Fruit fly (Drosophila melanogaster) whole organism, embryonic: ENCODE measurements around the gene Sk1.

Experiments
- Asciz ChIP-seq: fragments of 200-800 bp; sonication (Bioruptor generic); optimal IDR thresholded peaks from 2 replicates; lab custom pipeline; 2017; ENCODE audit warnings: missing biosample characterization, mild to moderate bottlenecking, missing genetic modification characterization, missing genetic modification reagents
- CG10462 ChIP-seq: fragments of 200-800 bp; sonication (Bioruptor generic); optimal IDR thresholded peaks from 2 replicates; lab custom pipeline; 2016; ENCODE audit warnings: missing biosample characterization, missing genetic modification characterization
- CG12155 ChIP-seq: fragments of 200-800 bp; sonication (Bioruptor generic); optimal IDR thresholded peaks from 3 replicates; lab custom pipeline; 2016; ENCODE audit warnings: missing biosample characterization, missing genetic modification characterization
- CG1233 ChIP-seq: fragments of 200-800 bp; sonication (Bioruptor generic); optimal IDR thresholded peaks from 4 replicates; lab custom pipeline; 2018; ENCODE audit warnings: missing biosample characterization, mild to moderate bottlenecking, missing genetic modification characterization
- CG12769 ChIP-seq: fragments of 200-800 bp; sonication (Bioruptor generic); optimal IDR thresholded peaks from 2 replicates; lab custom pipeline; 2019; ENCODE audit warnings: missing biosample characterization, mild to moderate bottlenecking, missing genetic modification characterization, moderate library complexity
- CG14667 ChIP-seq: fragments of 200-800 bp; sonication (Bioruptor generic); IDR thresholded peaks from 2 replicates; pipeline ENCODE4 v1.3.6; 2022; ENCODE audit warnings: missing biosample characterization, missing genetic modification characterization
- CG15479 ChIP-seq: fragments of 200-800 bp; sonication (Bioruptor generic); optimal IDR thresholded peaks from 3 replicates; lab custom pipeline; 2019; ENCODE audit warnings: missing biosample characterization, mild to moderate bottlenecking, missing genetic modification characterization, moderate library complexity
- CG15601 ChIP-seq: fragments of 200-800 bp; sonication (Bioruptor generic); optimal IDR thresholded peaks from 3 replicates; lab custom pipeline; 2019; ENCODE audit warnings: missing biosample characterization, mild to moderate bottlenecking, missing genetic modification characterization, moderate library complexity
- CG1647 ChIP-seq: fragments of 200-800 bp; sonication (Bioruptor generic); optimal IDR thresholded peaks from 3 replicates; lab custom pipeline; 2016; ENCODE audit warnings: missing biosample characterization, missing genetic modification characterization
- CG17385 ChIP-seq: fragments of 200-800 bp; sonication (Bioruptor generic); optimal IDR thresholded peaks from 3 replicates; lab custom pipeline; 2018; ENCODE audit warnings: missing biosample characterization, mild to moderate bottlenecking, missing genetic modification characterization
- CG1832 ChIP-seq: fragments of 200-800 bp; sonication (Bioruptor generic); optimal IDR thresholded peaks from 2 replicates; lab custom pipeline; 2017; ENCODE audit warnings: missing biosample characterization, mild to moderate bottlenecking, missing genetic modification characterization, inconsistent platforms
- CG30020 ChIP-seq: fragments of 200-800 bp; optimal IDR thresholded peaks from 2 replicates; lab custom pipeline; 2019; ENCODE audit warnings: missing biosample characterization, mild to moderate bottlenecking, missing genetic modification characterization, moderate library complexity
- CG32532 ChIP-seq: fragments of 200-800 bp; sonication (Bioruptor generic); IDR thresholded peaks from 2 replicates; pipeline ENCODE4 v1.3.6; 2022; ENCODE audit warnings: missing biosample characterization, missing genetic modification characterization
- CG3281 ChIP-seq: fragments of 200-800 bp; sonication (Bioruptor generic); optimal IDR thresholded peaks from 3 replicates; lab custom pipeline; 2017; ENCODE audit warnings: missing biosample characterization, mild to moderate bottlenecking, missing genetic modification characterization
- CG34376 ChIP-seq: fragments of 200-800 bp; sonication (Bioruptor generic); optimal IDR thresholded peaks from 2 replicates; lab custom pipeline; 2018; ENCODE audit warnings: missing biosample characterization, mild to moderate bottlenecking, missing genetic modification characterization
- CG4707 ChIP-seq: fragments of 200-800 bp; sonication (Bioruptor generic); optimal IDR thresholded peaks from 2 replicates; lab custom pipeline; 2018; ENCODE audit warnings: missing biosample characterization, mild to moderate bottlenecking, missing genetic modification characterization, moderate library complexity
- CG4820 ChIP-seq: fragments of 200-800 bp; sonication (Bioruptor generic); optimal IDR thresholded peaks from 3 replicates; lab custom pipeline; 2016; ENCODE audit warnings: missing biosample characterization, missing genetic modification characterization
- CG8765 ChIP-seq: fragments of 200-800 bp; sonication (Bioruptor generic); IDR thresholded peaks from 2 replicates; pipeline ENCODE4 v1.3.6; 2022; ENCODE audit warnings: missing biosample characterization, missing genetic modification characterization
- CG8924 ChIP-seq: fragments of 200-800 bp; optimal IDR thresholded peaks from 3 replicates; lab custom pipeline; 2019; ENCODE audit warnings: missing biosample characterization, mild to moderate bottlenecking, missing genetic modification characterization, moderate library complexity
- CG9215 ChIP-seq: fragments of 200-800 bp; sonication (Bioruptor generic); IDR thresholded peaks from 2 replicates; pipeline ENCODE4 v1.3.6; 2022; ENCODE audit warnings: missing biosample characterization, missing genetic modification characterization
- D19A ChIP-seq: fragments of 200-800 bp; optimal IDR thresholded peaks from 3 replicates; lab custom pipeline; 2019; ENCODE audit warnings: missing biosample characterization, mild to moderate bottlenecking, missing genetic modification characterization, moderate library complexity
- Dek ChIP-seq: fragments of 200-800 bp; sonication (Bioruptor generic); optimal IDR thresholded peaks from 3 replicates; lab custom pipeline; 2019; ENCODE audit warnings: missing biosample characterization, mild to moderate bottlenecking, missing genetic modification characterization, moderate library complexity
- Dll ChIP-seq: fragments of 200-800 bp; sonication (Bioruptor generic); IDR thresholded peaks from 4 replicates; pipeline ENCODE4 v1.3.6; 2022; ENCODE audit warnings: missing biosample characterization, missing genetic modification characterization; ENCODE audit not compliant: partially characterized antibody
- H15 ChIP-seq: fragments of 200-800 bp; sonication (Bioruptor generic); IDR thresholded peaks from 3 replicates; pipeline ENCODE4 v1.3.6; 2022; ENCODE audit warnings: missing biosample characterization, missing genetic modification characterization
- HLH3B ChIP-seq: fragments of 200-800 bp; sonication (Bioruptor generic); IDR thresholded peaks from 2 replicates; pipeline ENCODE4 v1.3.6; 2022; ENCODE audit warnings: missing biosample characterization, missing genetic modification characterization
- HmgD ChIP-seq: fragments of 200-800 bp; sonication (Bioruptor generic); optimal IDR thresholded peaks from 3 replicates; lab custom pipeline; 2016; ENCODE audit warnings: missing biosample characterization, missing genetic modification characterization
- Hsf ChIP-seq: fragments of 200-800 bp; sonication (Bioruptor generic); optimal IDR thresholded peaks from 3 replicates; lab custom pipeline; 2016; ENCODE audit warnings: missing biosample characterization, missing genetic modification characterization
- Myb ChIP-seq: fragments of 200-800 bp; sonication (Bioruptor generic); optimal IDR thresholded peaks from 2 replicates; lab custom pipeline; 2016; ENCODE audit warnings: missing biosample characterization, missing genetic modification characterization
- NK7.1 ChIP-seq: fragments of 200-800 bp; sonication (Bioruptor generic); optimal IDR thresholded peaks from 3 replicates; lab custom pipeline; 2016; ENCODE audit warnings: missing biosample characterization, missing genetic modification characterization
- Six4 ChIP-seq: fragments of 200-800 bp; sonication (Bioruptor generic); optimal IDR thresholded peaks from 2 replicates; lab custom pipeline; 2016; ENCODE audit warnings: missing biosample characterization, missing genetic modification characterization
- Usf ChIP-seq: fragments of 200-800 bp; sonication (Bioruptor generic); optimal IDR thresholded peaks from 2 replicates; lab custom pipeline; 2017; ENCODE audit warnings: missing genotype, missing biosample characterization, missing genetic modification characterization
- bcd ChIP-seq: fragments of 200-800 bp; sonication (Bioruptor generic); optimal IDR thresholded peaks from 2 replicates; lab custom pipeline; 2017; ENCODE audit warnings: missing biosample characterization, mild to moderate bottlenecking, missing genetic modification characterization
- btn ChIP-seq: fragments of 200-800 bp; sonication (Bioruptor generic); optimal IDR thresholded peaks from 2 replicates; lab custom pipeline; 2016; ENCODE audit warnings: missing biosample characterization, missing genetic modification characterization
- cato ChIP-seq: fragments of 200-800 bp; sonication (Bioruptor generic); optimal IDR thresholded peaks from 2 replicates; lab custom pipeline; 2016; ENCODE audit warnings: missing biosample characterization, missing genetic modification characterization, borderline replicate concordance
- chif ChIP-seq, 2 experiments: fragments of 200-800 bp; sonication (Bioruptor generic); optimal IDR thresholded peaks; 3 replicates each; lab custom pipeline; 2016; ENCODE audit warnings: missing biosample characterization in 2 of 2, missing genetic modification characterization in 2 of 2
- ci ChIP-seq: fragments of 200-800 bp; sonication (Bioruptor generic); IDR thresholded peaks from 3 replicates; pipeline ENCODE4 v1.3.6; 2022; ENCODE audit warnings: missing biosample characterization, missing genetic modification characterization
- disco-r ChIP-seq: fragments of 200-800 bp; sonication (Bioruptor generic); optimal IDR thresholded peaks from 2 replicates; lab custom pipeline; 2016; ENCODE audit warnings: missing biosample characterization, missing genetic modification characterization
- dmrt99B ChIP-seq: fragments of 200-800 bp; sonication (Bioruptor generic); optimal IDR thresholded peaks from 2 replicates; lab custom pipeline; 2018; ENCODE audit warnings: missing biosample characterization, mild to moderate bottlenecking, missing genetic modification characterization, moderate library complexity
- fd96Cb ChIP-seq: fragments of 200-800 bp; sonication (Bioruptor generic); optimal IDR thresholded peaks from 2 replicates; lab custom pipeline; 2018; ENCODE audit warnings: missing biosample characterization, mild to moderate bottlenecking, missing genetic modification characterization, moderate library complexity
- gcm2 ChIP-seq: fragments of 200-800 bp; sonication (Bioruptor generic); optimal IDR thresholded peaks from 2 replicates; lab custom pipeline; 2016; ENCODE audit warnings: missing biosample characterization, missing genetic modification characterization
- jumu ChIP-seq: fragments of 200-800 bp; sonication (Bioruptor generic); optimal IDR thresholded peaks from 3 replicates; lab custom pipeline; 2016; ENCODE audit warnings: missing biosample characterization, missing genetic modification characterization
- p53 ChIP-seq: fragments of 200-800 bp; sonication (Bioruptor generic); optimal IDR thresholded peaks from 2 replicates; lab custom pipeline; 2016; ENCODE audit warnings: missing biosample characterization, missing genetic modification characterization
- pum ChIP-seq: fragments of 200-800 bp; sonication (Bioruptor generic); optimal IDR thresholded peaks from 2 replicates; lab custom pipeline; 2016; ENCODE audit warnings: missing biosample characterization, missing genetic modification characterization
- sd ChIP-seq: fragments of 200-800 bp; sonication (Bioruptor generic); optimal IDR thresholded peaks from 3 replicates; lab custom pipeline; 2018; ENCODE audit warnings: missing biosample characterization, mild to moderate bottlenecking, missing genetic modification characterization, moderate library complexity
- seq ChIP-seq: fragments of 200-800 bp; sonication (Bioruptor generic); IDR thresholded peaks from 2 replicates; pipeline ENCODE4 v1.3.6; 2022; ENCODE audit warnings: missing biosample characterization, missing genetic modification characterization
- ssp ChIP-seq: fragments of 200-800 bp; sonication (Bioruptor generic); IDR thresholded peaks from 2 replicates; pipeline ENCODE4 v1.3.6; 2022; ENCODE audit warnings: missing biosample characterization, missing genetic modification characterization
- stwl ChIP-seq: fragments of 200-800 bp; sonication (Bioruptor generic); optimal IDR thresholded peaks from 3 replicates; lab custom pipeline; 2018; ENCODE audit warnings: missing biosample characterization, mild to moderate bottlenecking, missing genetic modification characterization, moderate library complexity
- toy ChIP-seq: fragments of 200-800 bp; sonication (Bioruptor generic); IDR thresholded peaks from 2 replicates; pipeline ENCODE4 v1.3.6; 2022; ENCODE audit warnings: missing biosample characterization, missing genetic modification characterization
- wor ChIP-seq: fragments of 200-800 bp; sonication (Bioruptor generic); IDR thresholded peaks from 2 replicates; pipeline ENCODE4 v1.3.6; 2022; ENCODE audit warnings: missing biosample characterization, missing genetic modification characterization
- zen2 ChIP-seq: fragments of 200-800 bp; sonication (Bioruptor generic); IDR thresholded peaks from 3 replicates; pipeline ENCODE4 v1.3.6; 2022; ENCODE audit warnings: missing biosample characterization, missing genetic modification characterization; ENCODE audit not compliant: partially characterized antibody

Sk1 gene

dm6 chrX:11452846-11453391 is 10.6 kb downstream of the Sk1 start (continued):
- peak; percentile 68 for TF ChIP-seq NK7.1 (GFP tag; lab: Kevin White, UChicago)
- TF ChIP-seq Asciz (GFP tag; lab: Kevin White, UChicago) = peak; percentile 57
- peak; percentile 62 for TF ChIP-seq disco-r (GFP tag; lab: Kevin White, UChicago)
- peak; percentile 62 for TF ChIP-seq CG17385 (GFP tag; lab: Kevin White, UChicago)
- TF ChIP-seq pum (GFP tag; lab: Kevin White, UChicago) = peak; percentile 81
- no peak for TF ChIP-seq CG10462 (GFP tag; lab: Kevin White, UChicago)
- TF ChIP-seq btn (GFP tag; lab: Kevin White, UChicago) = peak; percentile 53
- peak; percentile 81 for TF ChIP-seq CG32532 (GFP tag; lab: Robert Waterston, UW)
- peak; percentile 96 for TF ChIP-seq ci (GFP tag; lab: Robert Waterston, UW)
- TF ChIP-seq toy (GFP tag; lab: Robert Waterston, UW) = 0 out of 2 replicates have a peak, but pooled peaks have one; percentile 10
- TF ChIP-seq CG15601 (tag; lab: Kevin White, UChicago) = peak; percentile 76
- peak; percentile 44 for TF ChIP-seq CG30020 (tag; lab: Kevin White, UChicago)
- peak; percentile 77 for TF ChIP-seq CG1233 (GFP tag; lab: Kevin White, UChicago)
- peak; percentile 63 for TF ChIP-seq CG3281 (GFP tag; lab: Kevin White, UChicago)
- TF ChIP-seq jumu (GFP tag; lab: Kevin White, UChicago) = peak; percentile 88
- no peak for TF ChIP-seq p53 (GFP tag; lab: Kevin White, UChicago)
- TF ChIP-seq gcm2 (GFP tag; lab: Kevin White, UChicago) = no peak
- peak; percentile 70 for TF ChIP-seq bcd (GFP tag; lab: Kevin White, UChicago)
- TF ChIP-seq Usf (GFP tag; lab: Kevin White, UChicago) = no peak
- peak; percentile 37 for TF ChIP-seq Dek (tag; lab: Kevin White, UChicago)
- no peak for TF ChIP-seq HmgD (GFP tag; lab: Kevin White, UChicago)
- TF ChIP-seq cato (GFP tag; lab: Kevin White, UChicago) = no peak
- TF ChIP-seq Hsf (GFP tag; lab: Kevin White, UChicago) = peak; percentile 77
- peak; percentile 52 for TF ChIP-seq Six4 (GFP tag; lab: Kevin White, UChicago)
- TF ChIP-seq CG14667 (GFP tag; lab: Robert Waterston, UW) = peak; percentile 73
- TF ChIP-seq dmrt99B = peak; percentile 89
- TF ChIP-seq CG34376 (GFP tag; lab: Kevin White, UChicago) = peak; percentile 22
- TF ChIP-seq CG8924 = peak; percentile 75
- TF ChIP-seq Myb (GFP tag; lab: Kevin White, UChicago) = peak; percentile 32
- peak; percentile 86 for TF ChIP-seq H15 (GFP tag; lab: Robert Waterston, UW)
- peak; percentile 32 for TF ChIP-seq sd (tag; lab: Kevin White, UChicago)
- TF ChIP-seq CG9215 = peak; percentile 65
- TF ChIP-seq CG12155 = peak; percentile 70
- TF ChIP-seq CG15479 = peak; percentile 55
- 0 out of 4 replicates have a peak, but pooled peaks have one; percentile 41 for TF ChIP-seq Dll (GFP tag; lab: Robert Waterston, UW)
- no peak for TF ChIP-seq CG1647 (GFP tag; lab: Kevin White, UChicago)
- TF ChIP-seq seq = peak; percentile 85
- TF ChIP-seq CG4707 (GFP tag; lab: Kevin White, UChicago) = peak; percentile 92
- peak; percentile 76 for TF ChIP-seq wor
- peak; percentile 74 for TF ChIP-seq CG8765 (GFP tag; lab: Robert Waterston, UW)
- TF ChIP-seq chif (GFP tag; optimal IDR thresholded peaks at IDR 0.05; lab: Kevin White, UChicago) = peak; percentile 53 to 70
- no peak for TF ChIP-seq zen2
- peak; percentile 57 for TF ChIP-seq stwl (tag; lab: Kevin White, UChicago)
- TF ChIP-seq CG1832 (GFP tag; lab: Kevin White, UChicago) = peak; percentile 58
- TF ChIP-seq ssp (GFP tag; lab: Robert Waterston, UW) = peak; percentile 57
- TF ChIP-seq CG12769 (tag; lab: Kevin White, UChicago) = peak; percentile 93
- peak; percentile 67 for TF ChIP-seq fd96Cb (tag; lab: Kevin White, UChicago)
- peak; percentile 83 for TF ChIP-seq HLH3B (GFP tag; lab: Robert Waterston, UW)
- peak; percentile 60 for TF ChIP-seq D19A (tag; lab: Kevin White, UChicago)
- TF ChIP-seq CG4820 (GFP tag; lab: Kevin White, UChicago) = peak; percentile 47
